Fruit fly (Drosophila melanogaster): ENCODE data around the gene CSN1b.

CSN1b gene

dm6 chr3L:18870027-18870426, 34.7 kb downstream of the CSN1b start, which contains the start of gene Blos3:
Gene Blos3, plus strand, starts transcription at chr3L:18870224.
- no peak for TF ChIP-seq CG12605 (GFP tag; IDR thresholded peaks at IDR 0.05)
- no peak for TF ChIP-seq CG14655 (GFP tag; optimal IDR thresholded peaks at IDR 0.05)
- TF ChIP-seq gl (tag; optimal IDR thresholded peaks at IDR 0.05), result no peak
- peak; percentile 32 for TF ChIP-seq CG17806 (tag; optimal IDR thresholded peaks at IDR 0.05)
- no peak for TF ChIP-seq CG13204 (GFP tag; optimal IDR thresholded peaks at IDR 0.05)
- TF ChIP-seq Pif1B (GFP tag; optimal IDR thresholded peaks at IDR 0.05), result no peak
- TF ChIP-seq CG34367 (tag; optimal IDR thresholded peaks at IDR 0.05), result no peak
- no peak for TF ChIP-seq D1 (tag; optimal IDR thresholded peaks at IDR 0.05)
- no peak for TF ChIP-seq CG8301 (tag; optimal IDR thresholded peaks at IDR 0.05)
- TF ChIP-seq Snoo (tag; optimal IDR thresholded peaks at IDR 0.05), result no peak
- peak; percentile 15 for TF ChIP-seq CG9948 (tag; optimal IDR thresholded peaks at IDR 0.05)
- no peak for TF ChIP-seq rn (GFP tag; IDR thresholded peaks at IDR 0.05)
- no peak; the same call in 1 of the 2 replicates for TF ChIP-seq Ets98B (GFP tag; IDR thresholded peaks at IDR 0.05)
- no peak for TF ChIP-seq EcR (GFP tag; optimal IDR thresholded peaks at IDR 0.05)
- TF ChIP-seq CG15710 (tag; optimal IDR thresholded peaks at IDR 0.05), result peak; percentile 24
- TF ChIP-seq Pif1A (GFP tag; optimal IDR thresholded peaks at IDR 0.05), result no peak
- TF ChIP-seq CG10348 (GFP tag; IDR thresholded peaks at IDR 0.05), result no peak
- TF ChIP-seq fd96Ca (GFP tag; IDR thresholded peaks at IDR 0.05), result peak; percentile 65; the same call in 2 of the 3 replicates
- TF ChIP-seq CG4496 (GFP tag; IDR thresholded peaks at IDR 0.05), result peak; percentile 46; the same call in 2 of the 3 replicates
- no peak for TF ChIP-seq CG8159 (tag; optimal IDR thresholded peaks at IDR 0.05)
- TF ChIP-seq CG32121 (GFP tag; IDR thresholded peaks at IDR 0.05), result peak; percentile 63

- peak; percentile 35; the same call in 1 of the 3 replicates for TF ChIP-seq CG4496 (GFP tag; IDR thresholded peaks at IDR 0.05)
- peak; percentile 30 for TF ChIP-seq Pif1B (GFP tag; optimal IDR thresholded peaks at IDR 0.05)
- peak; percentile 22; the same call in 1 of the 2 replicates for TF ChIP-seq Ets98B (GFP tag; IDR thresholded peaks at IDR 0.05)
- no peak for TF ChIP-seq EcR (GFP tag; optimal IDR thresholded peaks at IDR 0.05)
- TF ChIP-seq CG8301 (tag; optimal IDR thresholded peaks at IDR 0.05), result peak; percentile 51
- no peak for TF ChIP-seq CG12605 (GFP tag; IDR thresholded peaks at IDR 0.05)
- TF ChIP-seq rn (GFP tag; IDR thresholded peaks at IDR 0.05), result 0 out of 2 replicates have a peak, but pooled peaks have one; percentile 6
- no peak for TF ChIP-seq D1 (tag; optimal IDR thresholded peaks at IDR 0.05)
- peak; percentile 61 for TF ChIP-seq CG8159 (tag; optimal IDR thresholded peaks at IDR 0.05)
- TF ChIP-seq Snoo (tag; optimal IDR thresholded peaks at IDR 0.05), result peak; percentile 41
- TF ChIP-seq CG9948 (tag; optimal IDR thresholded peaks at IDR 0.05), result no peak
- peak; percentile 40 for TF ChIP-seq CG15710 (tag; optimal IDR thresholded peaks at IDR 0.05)
- TF ChIP-seq CG10348 (GFP tag; IDR thresholded peaks at IDR 0.05), result no peak
- no peak for TF ChIP-seq Pif1A (GFP tag; optimal IDR thresholded peaks at IDR 0.05)
- no peak for TF ChIP-seq fd96Ca (GFP tag; IDR thresholded peaks at IDR 0.05)
- TF ChIP-seq gl (tag; optimal IDR thresholded peaks at IDR 0.05), result no peak
- TF ChIP-seq CG17806 (tag; optimal IDR thresholded peaks at IDR 0.05), result peak; percentile 38
- TF ChIP-seq CG13204 (GFP tag; optimal IDR thresholded peaks at IDR 0.05), result no peak
- no peak for TF ChIP-seq CG34367 (tag; optimal IDR thresholded peaks at IDR 0.05)
- no peak for TF ChIP-seq CG14655 (GFP tag; optimal IDR thresholded peaks at IDR 0.05)
- 0 out of 2 replicates have a peak, but pooled peaks have one; percentile 42 for TF ChIP-seq CG32121 (GFP tag; IDR thresholded peaks at IDR 0.05)
These were observed 35.5 kb downstream of the CSN1b start, which contains the start of gene Grx1 for dm6 chr3L:18869035-18869826. Gene Grx1, plus strand, starts transcription at chr3L:18869230.

dm6 chr3L:18867521-18867920, 37.2 kb downstream of the CSN1b start, which contains the start of gene Dysb:
Gene Dysb, plus strand, starts transcription at chr3L:18867771.
- TF ChIP-seq EcR (GFP tag; optimal IDR thresholded peaks at IDR 0.05) (no peak), CG9948 (tag; optimal IDR thresholded peaks at IDR 0.05) (peak; percentile 70), rn (GFP tag; IDR thresholded peaks at IDR 0.05) (no peak; the same call in 1 of the 2 replicates), Snoo (tag; optimal IDR thresholded peaks at IDR 0.05) (peak; percentile 81), CG14655 (GFP tag; optimal IDR thresholded peaks at IDR 0.05) (no peak), CG10348 (GFP tag; IDR thresholded peaks at IDR 0.05) (0 out of 2 replicates have a peak, but pooled peaks have one; percentile 26), Pif1B (GFP tag; optimal IDR thresholded peaks at IDR 0.05) (peak; percentile 82), Pif1A (GFP tag; optimal IDR thresholded peaks at IDR 0.05) (peak; percentile 76), CG12605 (GFP tag; IDR thresholded peaks at IDR 0.05) (peak; percentile 92), Ets98B (GFP tag; IDR thresholded peaks at IDR 0.05) (peak; percentile 96), gl (tag; optimal IDR thresholded peaks at IDR 0.05) (no peak), CG4496 (GFP tag; IDR thresholded peaks at IDR 0.05) (peak; percentile 93), CG15710 (tag; optimal IDR thresholded peaks at IDR 0.05) (peak; percentile 75), CG8301 (tag; optimal IDR thresholded peaks at IDR 0.05) (peak; percentile 80), CG13204 (GFP tag; optimal IDR thresholded peaks at IDR 0.05) (no peak), CG17806 (tag; optimal IDR thresholded peaks at IDR 0.05) (peak; percentile 83), CG32121 (GFP tag; IDR thresholded peaks at IDR 0.05) (peak; percentile 90), fd96Ca (GFP tag; IDR thresholded peaks at IDR 0.05) (no peak; the same call in 2 of the 3 replicates), CG8159 (tag; optimal IDR thresholded peaks at IDR 0.05) (peak; percentile 79), D1 (tag; optimal IDR thresholded peaks at IDR 0.05) (peak; percentile 46), CG34367 (tag; optimal IDR thresholded peaks at IDR 0.05) (peak; percentile 70)

dm6 chr3L:18865447-18866367, 39.0 kb downstream of the CSN1b start, which contains the start of gene CG14074:
Gene CG14074, plus strand, starts transcription at chr3L:18866225.
- no peak for TF ChIP-seq CG4496 (GFP tag; IDR thresholded peaks at IDR 0.05)
- TF ChIP-seq Pif1B (GFP tag; optimal IDR thresholded peaks at IDR 0.05), result no peak
- TF ChIP-seq CG34367 (tag; optimal IDR thresholded peaks at IDR 0.05), result no peak
- no peak for TF ChIP-seq CG15710 (tag; optimal IDR thresholded peaks at IDR 0.05)
- no peak for TF ChIP-seq fd96Ca (GFP tag; IDR thresholded peaks at IDR 0.05)
- no peak for TF ChIP-seq CG9948 (tag; optimal IDR thresholded peaks at IDR 0.05)
- no peak for TF ChIP-seq CG17806 (tag; optimal IDR thresholded peaks at IDR 0.05)
- TF ChIP-seq CG13204 (GFP tag; optimal IDR thresholded peaks at IDR 0.05), result no peak
- TF ChIP-seq CG10348 (GFP tag; IDR thresholded peaks at IDR 0.05), result no peak
- no peak for TF ChIP-seq D1 (tag; optimal IDR thresholded peaks at IDR 0.05)
- no peak for TF ChIP-seq Snoo (tag; optimal IDR thresholded peaks at IDR 0.05)
- TF ChIP-seq Pif1A (GFP tag; optimal IDR thresholded peaks at IDR 0.05), result no peak
- TF ChIP-seq CG32121 (GFP tag; IDR thresholded peaks at IDR 0.05), result no peak
- no peak for TF ChIP-seq CG12605 (GFP tag; IDR thresholded peaks at IDR 0.05)
- TF ChIP-seq EcR (GFP tag; optimal IDR thresholded peaks at IDR 0.05), result no peak
- no peak for TF ChIP-seq CG8301 (tag; optimal IDR thresholded peaks at IDR 0.05)

All from whole organism, pupa.